Worm (Caenorhabditis elegans) whole organism, early embryonic: ENCODE data around the gene C15H9.5.

Experiments
- B0310.2 ChIP-seq: sonication (generic microtip); optimal IDR thresholded peaks from 2 replicates; lab custom pipeline; 2016; ENCODE audit warnings: mild to moderate bottlenecking, missing genetic modification characterization, missing compliant biosample characterization
- F13C5.2 ChIP-seq: sonication (generic microtip); optimal IDR thresholded peaks from 2 replicates; lab custom pipeline; 2017; ENCODE audit warnings: mild to moderate bottlenecking, missing genetic modification characterization, inconsistent platforms, missing compliant biosample characterization
- aly-1 ChIP-seq: sonication (generic microtip); optimal IDR thresholded peaks from 2 replicates; lab custom pipeline; 2016; ENCODE audit warnings: missing genetic modification characterization, missing compliant biosample characterization
- ama-1 ChIP-seq: fragments of 150-350 bp; optimal IDR thresholded peaks from 2 replicates; lab custom pipeline; 2014
- ceh-13 ChIP-seq: fragments of 200-800 bp; sonication (Bioruptor generic); optimal IDR thresholded peaks from 2 replicates; lab custom pipeline; 2018; ENCODE audit warnings: mild to moderate bottlenecking, missing genetic modification characterization, missing compliant biosample characterization
- ceh-36 ChIP-seq: sonication (generic microtip); optimal IDR thresholded peaks from 2 replicates; lab custom pipeline; 2016; ENCODE audit warnings: missing genetic modification characterization, inconsistent platforms, missing compliant biosample characterization
- ets-7 ChIP-seq: sonication (generic microtip); optimal IDR thresholded peaks from 2 replicates; lab custom pipeline; 2016; ENCODE audit warnings: missing genotype, missing genetic modification characterization, missing compliant biosample characterization
- hmbx-1 ChIP-seq: sonication (generic microtip); optimal IDR thresholded peaks from 2 replicates; lab custom pipeline; 2016; ENCODE audit warnings: mild to moderate bottlenecking, missing genetic modification characterization, missing compliant biosample characterization
- hnd-1 ChIP-seq: sonication (generic microtip); optimal IDR thresholded peaks from 2 replicates; lab custom pipeline; 2016; ENCODE audit warnings: missing genetic modification characterization, missing compliant biosample characterization
- tbx-11 ChIP-seq: fragments of 200-800 bp; sonication (Bioruptor generic); IDR thresholded peaks from 2 replicates; pipeline ENCODE4 v1.3.6; 2022; ENCODE audit warnings: missing genetic modification characterization, missing compliant biosample characterization

ce11 chrX:6115502-6115901 lies 22.4 kb downstream of the C15H9.5 start, which contains the start of gene C15H9.3:
- TF ChIP-seq ceh-36 (tag; lab: Kevin White, UChicago), result no peak
- no peak for TF ChIP-seq hnd-1 (tag; lab: Kevin White, UChicago)
- TF ChIP-seq ceh-13 (GFP tag; lab: Kevin White, UChicago), result no peak
- no peak for TF ChIP-seq tbx-11 (GFP tag; lab: Robert Waterston, UW)
- no peak for TF ChIP-seq ama-1 (lab: Kevin White, UChicago)
- no peak for TF ChIP-seq ets-7 (tag; lab: Kevin White, UChicago)
- TF ChIP-seq aly-1 (tag; lab: Kevin White, UChicago), result no peak
- no peak for TF ChIP-seq B0310.2 (tag; lab: Kevin White, UChicago)
- TF ChIP-seq hmbx-1 (tag; lab: Kevin White, UChicago), result no peak
- TF ChIP-seq F13C5.2 (tag; lab: Kevin White, UChicago), result no peak
